Fruit fly (Drosophila melanogaster): ENCODE data around the gene CG15546.
A peak's percentile ranks its signal among the peaks of the same experiment; 100 is the strongest.

The CG15546 gene

dm6 chr3R:30912402-30912801 is 36.4 kb upstream of the CG15546 start, which contains the start of gene Ptx1 (continued):
- no peak for TF ChIP-seq Blimp-1 (GFP tag; optimal IDR thresholded peaks at IDR 0.05)
- no peak for TF ChIP-seq CG2129 (GFP tag; IDR thresholded peaks at IDR 0.05; ENCODE audit: partially characterized antibody)
- no peak for TF ChIP-seq Hr78 (GFP tag; optimal IDR thresholded peaks at IDR 0.05)
- TF ChIP-seq Ets97D (GFP tag; optimal IDR thresholded peaks at IDR 0.05) = no peak
- TF ChIP-seq CG13624 (GFP tag; optimal IDR thresholded peaks at IDR 0.05) = peak; percentile 3
- no peak for TF ChIP-seq BEAF-32 (GFP tag; optimal IDR thresholded peaks at IDR 0.05)
- TF ChIP-seq stc (GFP tag; IDR thresholded peaks at IDR 0.05) = 0 out of 2 replicates have a peak, but pooled peaks have one; percentile 46
- no peak for TF ChIP-seq CG10959 (GFP tag; IDR thresholded peaks at IDR 0.05)
- no peak for TF ChIP-seq dimm (GFP tag; IDR thresholded peaks at IDR 0.05)
- no peak for TF ChIP-seq CG18619 (GFP tag; optimal IDR thresholded peaks at IDR 0.05)
- no peak for TF ChIP-seq dmrt11E (tag; optimal IDR thresholded peaks at IDR 0.05)
- 0 out of 2 replicates have a peak, but pooled peaks have one; percentile 30 for TF ChIP-seq Atf6 (GFP tag; IDR thresholded peaks at IDR 0.05)
- TF ChIP-seq CG13296 (GFP tag; optimal IDR thresholded peaks at IDR 0.05) = no peak
- TF ChIP-seq Ravus (GFP tag; IDR thresholded peaks at IDR 0.05) = no peak
- no peak for TF ChIP-seq wek (GFP tag; optimal IDR thresholded peaks at IDR 0.05)
- no peak for TF ChIP-seq odd (GFP tag; optimal IDR thresholded peaks at IDR 0.05)
- no peak for TF ChIP-seq pzg (GFP tag; optimal IDR thresholded peaks at IDR 0.05)
- TF ChIP-seq tin (GFP tag; optimal IDR thresholded peaks at IDR 0.05) = peak; percentile 2
- TF ChIP-seq mirr (GFP tag; optimal IDR thresholded peaks at IDR 0.05) = no peak
- TF ChIP-seq Dp (GFP tag; optimal IDR thresholded peaks at IDR 0.05) = no peak
- TF ChIP-seq sug (tag; optimal IDR thresholded peaks at IDR 0.05) = peak; percentile 27
- no peak for TF ChIP-seq CG5245 (GFP tag; optimal IDR thresholded peaks at IDR 0.05)
- TF ChIP-seq CG17359 (tag; optimal IDR thresholded peaks at IDR 0.05) = no peak
- no peak for TF ChIP-seq CG12104 (GFP tag; optimal IDR thresholded peaks at IDR 0.05)
- no peak for TF ChIP-seq CG7987 (GFP tag; optimal IDR thresholded peaks at IDR 0.05)
- no peak for TF ChIP-seq CG31224 (GFP tag; IDR thresholded peaks at IDR 0.05)
- no peak for TF ChIP-seq CG3163 (GFP tag; optimal IDR thresholded peaks at IDR 0.05)
- TF ChIP-seq CG12071 (GFP tag; optimal IDR thresholded peaks at IDR 0.05) = peak; percentile 34
- TF ChIP-seq CG4617 (GFP tag; optimal IDR thresholded peaks at IDR 0.05; ENCODE audit: borderline replicate concordance) = no peak
- no peak for TF ChIP-seq CG17568 (GFP tag; optimal IDR thresholded peaks at IDR 0.05)
- 0 out of 2 replicates have a peak, but pooled peaks have one; percentile 26 for TF ChIP-seq vvl (GFP tag; IDR thresholded peaks at IDR 0.05)
- no peak for TF ChIP-seq onecut (GFP tag; IDR thresholded peaks at IDR 0.05)
- peak; percentile 43; the same call in 1 of the 3 replicates for TF ChIP-seq CG34422 (GFP tag; IDR thresholded peaks at IDR 0.05)
- TF ChIP-seq chinmo (GFP tag; IDR thresholded peaks at IDR 0.05; ENCODE audit: partially characterized antibody) = peak; percentile 92
- TF ChIP-seq GATAe (GFP tag; conservative IDR thresholded peaks at IDR 0.05) = peak; percentile 96
- TF ChIP-seq Fer3 (tag; optimal IDR thresholded peaks at IDR 0.05) = no peak
- TF ChIP-seq ranshi (GFP tag; IDR thresholded peaks at IDR 0.05) = no peak
- TF ChIP-seq CG4282 (GFP tag; optimal IDR thresholded peaks at IDR 0.05) = no peak
- TF ChIP-seq CG31441 (GFP tag; IDR thresholded peaks at IDR 0.05) = no peak
- TF ChIP-seq fd3F (GFP tag; optimal IDR thresholded peaks at IDR 0.05) = no peak
- peak; percentile 56 for TF ChIP-seq gcm (GFP tag; optimal IDR thresholded peaks at IDR 0.05)
- TF ChIP-seq nmo (GFP tag; optimal IDR thresholded peaks at IDR 0.05) = peak; percentile 58
- no peak for TF ChIP-seq CG6683 (GFP tag; optimal IDR thresholded peaks at IDR 0.05)
- TF ChIP-seq Chrac-16 (GFP tag; optimal IDR thresholded peaks at IDR 0.05) = peak; percentile 2
- no peak for TF ChIP-seq CG10565 (GFP tag; optimal IDR thresholded peaks at IDR 0.05)
- no peak for TF ChIP-seq sc (optimal IDR thresholded peaks at IDR 0.05)
- no peak for TF ChIP-seq sc (GFP tag; optimal IDR thresholded peaks at IDR 0.05)
- TF ChIP-seq CG10209 (GFP tag; optimal IDR thresholded peaks at IDR 0.05) = no peak
- TF ChIP-seq pfk (GFP tag; optimal IDR thresholded peaks at IDR 0.05) = no peak
- TF ChIP-seq CG6654 (GFP tag; optimal IDR thresholded peaks at IDR 0.05) = no peak
- TF ChIP-seq CG7786 (GFP tag; optimal IDR thresholded peaks at IDR 0.05) = no peak
